Fruit fly (Drosophila melanogaster) whole organism, pupa: ENCODE data around the gene Ir76a.

Experiments
- CG15710 ChIP-seq: fragments of 200-800 bp; sonication (Bioruptor generic); optimal IDR thresholded peaks from 2 replicates; lab custom pipeline; 2018; ENCODE audit warnings: missing biosample characterization, mild to moderate bottlenecking, missing genetic modification characterization, moderate library complexity
- CG32121 ChIP-seq: fragments of 200-800 bp; sonication (Bioruptor generic); IDR thresholded peaks from 2 replicates; pipeline ENCODE4 v1.3.6; 2022; ENCODE audit warnings: missing biosample characterization, missing genetic modification characterization
- EcR ChIP-seq: fragments of 200-800 bp; sonication (Bioruptor generic); optimal IDR thresholded peaks from 3 replicates; lab custom pipeline; 2019; ENCODE audit warnings: missing biosample characterization, missing genetic modification characterization, mild to moderate bottlenecking, moderate library complexity, missing genetic modification reagents

DNA sequence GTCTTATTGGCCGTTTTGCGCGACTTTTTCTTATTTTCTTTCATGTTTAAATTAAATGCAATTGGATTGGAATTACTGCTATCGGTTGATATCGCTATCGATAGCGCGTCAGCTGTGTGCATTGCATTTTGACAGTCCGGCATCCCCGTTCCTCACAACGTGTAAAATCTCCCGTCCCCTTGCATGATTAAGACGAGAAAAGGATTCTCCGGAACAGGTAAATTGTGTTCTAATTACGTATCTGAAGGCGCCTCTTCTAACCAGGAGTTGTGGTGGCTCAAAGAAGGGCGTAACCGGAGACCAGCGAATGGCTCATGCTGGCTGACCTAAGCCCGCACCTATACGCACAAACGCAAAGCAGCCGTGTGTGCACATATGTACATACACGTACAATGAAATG is 8.0 kb downstream of the Ir76a start, which contains the start of the genes CG14104 and Kap-alpha1:
- TF ChIP-seq EcR (GFP tag; lab: Kevin White, UChicago): peak; percentile 33
- no peak for TF ChIP-seq CG32121 (GFP tag; lab: Robert Waterston, UW)
- no peak for TF ChIP-seq CG15710 (tag; lab: Kevin White, UChicago)
